Worm (Caenorhabditis elegans) whole organism, early embryonic: ENCODE measurements around the gene acd-4.

Experiments
- B0310.2 ChIP-seq: sonication (generic microtip); optimal IDR thresholded peaks from 2 replicates; lab custom pipeline; 2016; ENCODE audit warnings: mild to moderate bottlenecking, missing genetic modification characterization, missing compliant biosample characterization
- F13C5.2 ChIP-seq: sonication (generic microtip); optimal IDR thresholded peaks from 2 replicates; lab custom pipeline; 2017; ENCODE audit warnings: mild to moderate bottlenecking, missing genetic modification characterization, inconsistent platforms, missing compliant biosample characterization
- aly-1 ChIP-seq: sonication (generic microtip); optimal IDR thresholded peaks from 2 replicates; lab custom pipeline; 2016; ENCODE audit warnings: missing genetic modification characterization, missing compliant biosample characterization
- ama-1 ChIP-seq: fragments of 150-350 bp; optimal IDR thresholded peaks from 2 replicates; lab custom pipeline; 2014
- ceh-13 ChIP-seq: fragments of 200-800 bp; sonication (Bioruptor generic); optimal IDR thresholded peaks from 2 replicates; lab custom pipeline; 2018; ENCODE audit warnings: mild to moderate bottlenecking, missing genetic modification characterization, missing compliant biosample characterization
- ceh-36 ChIP-seq: sonication (generic microtip); optimal IDR thresholded peaks from 2 replicates; lab custom pipeline; 2016; ENCODE audit warnings: missing genetic modification characterization, inconsistent platforms, missing compliant biosample characterization
- ets-7 ChIP-seq: sonication (generic microtip); optimal IDR thresholded peaks from 2 replicates; lab custom pipeline; 2016; ENCODE audit warnings: missing genotype, missing genetic modification characterization, missing compliant biosample characterization
- flt-1 ChIP-seq: fragments of 200-800 bp; sonication (Bioruptor generic); IDR thresholded peaks from 2 replicates; pipeline ENCODE4 v1.3.6; 2022; ENCODE audit warnings: missing genetic modification characterization, missing compliant biosample characterization
- hmbx-1 ChIP-seq: sonication (generic microtip); optimal IDR thresholded peaks from 2 replicates; lab custom pipeline; 2016; ENCODE audit warnings: mild to moderate bottlenecking, missing genetic modification characterization, missing compliant biosample characterization
- hmg-4 ChIP-seq: fragments of 200-800 bp; sonication (Bioruptor generic); optimal IDR thresholded peaks from 2 replicates; lab custom pipeline; 2018; ENCODE audit warnings: mild to moderate bottlenecking, missing genetic modification characterization, missing compliant biosample characterization
- hnd-1 ChIP-seq: sonication (generic microtip); optimal IDR thresholded peaks from 2 replicates; lab custom pipeline; 2016; ENCODE audit warnings: missing genetic modification characterization, missing compliant biosample characterization
- pes-1 ChIP-seq: fragments of 200-800 bp; sonication (Bioruptor generic); IDR thresholded peaks from 2 replicates; pipeline ENCODE4 v1.3.6; 2022; ENCODE audit warnings: missing genetic modification reagents, missing genetic modification characterization, missing compliant biosample characterization
- scrt-1 ChIP-seq: fragments of 200-800 bp; sonication (Bioruptor generic); IDR thresholded peaks from 2 replicates; pipeline ENCODE4 v1.3.6; 2022; ENCODE audit warnings: missing genetic modification characterization, missing compliant biosample characterization
- sea-1 ChIP-seq: fragments of 200-800 bp; sonication (Bioruptor generic); conservative IDR thresholded peaks from 2 replicates; pipeline ENCODE4 v1.3.6; 2022; ENCODE audit warnings: missing genetic modification characterization, missing compliant biosample characterization
- tbx-11 ChIP-seq: fragments of 200-800 bp; sonication (Bioruptor generic); IDR thresholded peaks from 2 replicates; pipeline ENCODE4 v1.3.6; 2022; ENCODE audit warnings: missing genetic modification characterization, missing compliant biosample characterization
- tbx-37 ChIP-seq: fragments of 200-800 bp; sonication (Bioruptor generic); conservative IDR thresholded peaks from 2 replicates; pipeline ENCODE4 v1.3.6; 2022; ENCODE audit warnings: missing genetic modification reagents, missing genetic modification characterization, missing compliant biosample characterization
- tra-4 ChIP-seq: sonication (generic microtip); optimal IDR thresholded peaks from 2 replicates; lab custom pipeline; 2017; ENCODE audit warnings: missing genetic modification characterization, missing compliant biosample characterization

acd-4 gene

DNA sequence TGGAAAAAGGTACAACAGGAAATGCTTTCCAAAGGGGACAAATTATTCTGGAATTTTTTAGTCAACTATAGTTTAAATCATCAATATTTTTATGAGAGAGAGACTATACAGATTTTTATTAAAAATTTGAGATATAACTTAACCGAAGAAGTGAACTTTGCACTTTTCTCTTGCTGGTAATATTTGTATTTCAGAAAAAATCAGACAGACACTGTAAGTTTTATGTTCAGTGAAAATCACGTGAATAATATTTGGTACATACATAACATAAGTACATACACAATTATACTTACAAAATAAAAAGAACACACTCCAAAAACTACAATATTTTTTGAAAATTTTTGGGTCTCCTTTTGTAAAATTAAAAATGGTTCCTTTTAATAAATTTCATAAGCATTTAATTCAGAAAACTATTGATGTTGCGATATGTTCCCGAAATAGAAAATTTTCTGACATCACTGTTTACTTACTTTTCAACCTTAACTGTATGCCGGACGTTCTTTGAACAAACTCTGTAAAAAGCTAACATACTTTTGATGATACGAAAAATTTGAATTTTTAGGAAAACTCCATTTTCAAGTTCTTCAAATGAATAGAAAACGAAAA is at the start of gene acd-4, which contains the start of gene F28A12.10:
Gene acd-4 (plus strand): TSS at position 556 of the 606 bp plus-strand sequence.
Gene F28A12.10 (minus strand): TSS at position 101 of the 606 bp plus-strand sequence.
- TF ChIP-seq flt-1 (GFP tag; lab: Robert Waterston, UW) (no peak), F13C5.2 (no peak), tbx-11 (GFP tag; lab: Robert Waterston, UW) (no peak), ama-1 (lab: Kevin White, UChicago) (no peak), aly-1 (no peak), pes-1 (no peak), hnd-1 (tag; lab: Kevin White, UChicago) (no peak), scrt-1 (GFP tag; lab: Robert Waterston, UW) (no peak)

ce11 chrV:8592691-8593307 is 45.2 kb upstream of the acd-4 start:
- no peak for TF ChIP-seq B0310.2 (tag; lab: Kevin White, UChicago)
- TF ChIP-seq tbx-11 (GFP tag; lab: Robert Waterston, UW): no peak
- TF ChIP-seq scrt-1 (GFP tag; lab: Robert Waterston, UW): no peak

- TF ChIP-seq flt-1 (GFP tag; lab: Robert Waterston, UW) (no peak), sea-1 (GFP tag; lab: Robert Waterston, UW) (no peak), scrt-1 (GFP tag; lab: Robert Waterston, UW) (no peak), hnd-1 (tag; lab: Kevin White, UChicago) (no peak), aly-1 (no peak), tbx-11 (GFP tag; lab: Robert Waterston, UW) (no peak), ceh-36 (tag; lab: Kevin White, UChicago) (no peak), hmg-4 (GFP tag; lab: Kevin White, UChicago) (no peak), tra-4 (no peak), ama-1 (lab: Kevin White, UChicago) (no peak), B0310.2 (tag; lab: Kevin White, UChicago) (no peak), ceh-13 (GFP tag; lab: Kevin White, UChicago) (no peak), hmbx-1 (tag; lab: Kevin White, UChicago) (no peak), F13C5.2 (no peak), pes-1 (no peak), ets-7 (tag; lab: Kevin White, UChicago) (no peak), tbx-37 (GFP tag; lab: Robert Waterston, UW) (no peak)
Observed at ce11 chrV:8594105-8594964, 43.7 kb upstream of the acd-4 start, which contains the start of gene tag-196. Gene tag-196, plus strand, starts transcription at chrV:8594914.

- TF ChIP-seq hmg-4 (GFP tag; lab: Kevin White, UChicago): no peak
Observed at ce11 chrV:8599192-8599591, 38.8 kb upstream of the acd-4 start, which contains the start of gene F41E6.7. Gene F41E6.7, minus strand, starts transcription at chrV:8599292.

ce11 chrV:8599957-8600356 is 38.1 kb upstream of the acd-4 start:
- no peak for TF ChIP-seq tbx-37 (GFP tag; lab: Robert Waterston, UW)
- no peak for TF ChIP-seq hnd-1 (tag; lab: Kevin White, UChicago)
- TF ChIP-seq tbx-11 (GFP tag; lab: Robert Waterston, UW): no peak
- no peak for TF ChIP-seq pes-1
- TF ChIP-seq ceh-36 (tag; lab: Kevin White, UChicago): no peak
- TF ChIP-seq ets-7 (tag; lab: Kevin White, UChicago): no peak
- no peak for TF ChIP-seq hmbx-1 (tag; lab: Kevin White, UChicago)
- no peak for TF ChIP-seq sea-1 (GFP tag; lab: Robert Waterston, UW)
- no peak for TF ChIP-seq ceh-13 (GFP tag; lab: Kevin White, UChicago)
- no peak for TF ChIP-seq hmg-4 (GFP tag; lab: Kevin White, UChicago)
- TF ChIP-seq aly-1: no peak
- no peak for TF ChIP-seq tra-4
- no peak for TF ChIP-seq F13C5.2
- TF ChIP-seq scrt-1 (GFP tag; lab: Robert Waterston, UW): no peak
- no peak for TF ChIP-seq flt-1 (GFP tag; lab: Robert Waterston, UW)
- no peak for TF ChIP-seq ama-1 (lab: Kevin White, UChicago)
- no peak for TF ChIP-seq B0310.2 (tag; lab: Kevin White, UChicago)

ce11 chrV:8601420-8601819 is 36.6 kb upstream of the acd-4 start, which contains the start of gene F41E6.8:
Gene F41E6.8, minus strand, starts transcription at chrV:8601520.
- TF ChIP-seq hmbx-1 (tag; lab: Kevin White, UChicago) (no peak), tra-4 (no peak), scrt-1 (GFP tag; lab: Robert Waterston, UW) (no peak), ets-7 (tag; lab: Kevin White, UChicago) (no peak)

- TF ChIP-seq hnd-1 (tag; lab: Kevin White, UChicago) (no peak), tra-4 (no peak), ama-1 (lab: Kevin White, UChicago) (no peak), ceh-13 (GFP tag; lab: Kevin White, UChicago) (no peak), F13C5.2 (no peak), scrt-1 (GFP tag; lab: Robert Waterston, UW) (no peak), sea-1 (GFP tag; lab: Robert Waterston, UW) (no peak), ceh-36 (tag; lab: Kevin White, UChicago) (no peak), hmbx-1 (tag; lab: Kevin White, UChicago) (no peak), flt-1 (GFP tag; lab: Robert Waterston, UW) (no peak), tbx-37 (GFP tag; lab: Robert Waterston, UW) (no peak), tbx-11 (GFP tag; lab: Robert Waterston, UW) (no peak), hmg-4 (GFP tag; lab: Kevin White, UChicago) (no peak), pes-1 (no peak), aly-1 (no peak), B0310.2 (tag; lab: Kevin White, UChicago) (no peak), ets-7 (tag; lab: Kevin White, UChicago) (no peak)
Observed at ce11 chrV:8602638-8603037, 35.4 kb upstream of the acd-4 start, which contains the start of gene F41E6.15. Gene F41E6.15, minus strand, starts transcription at chrV:8602738.
